Worm (Caenorhabditis elegans): Measurements from ENCODE around the gene dpy-27.
A peak's percentile ranks its signal among the peaks of the same experiment; 100 is the strongest.

DNA sequence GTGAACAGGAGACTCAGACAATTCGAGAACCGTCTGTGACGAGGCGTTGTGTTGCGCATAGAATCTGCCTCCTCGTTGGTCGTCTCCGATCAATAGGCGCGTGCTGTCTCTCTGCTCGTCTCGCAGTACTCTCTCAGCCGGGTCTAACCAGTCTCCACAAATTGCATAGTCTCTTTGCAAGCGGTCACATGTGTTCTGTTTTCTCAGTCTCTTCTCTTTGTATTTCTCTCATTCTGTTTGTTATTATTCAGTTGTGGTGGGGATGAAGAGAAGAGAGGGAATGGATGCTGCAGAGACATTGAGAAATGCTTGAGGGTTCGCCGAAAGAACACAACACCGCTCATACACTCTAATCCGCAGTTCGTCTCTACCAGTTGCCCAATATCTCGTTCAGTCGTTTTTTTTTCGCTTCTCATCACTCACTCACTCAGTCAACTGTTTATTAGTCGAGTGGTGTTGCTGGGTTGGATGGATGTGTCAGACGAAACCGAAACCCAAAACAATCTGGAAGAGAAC is 18.0 kb downstream of the dpy-27 start:
- no peak for TF ChIP-seq ztf-23 (GFP tag; IDR thresholded peaks at IDR 0.05)
- TF ChIP-seq klf-2 (GFP tag; conservative IDR thresholded peaks at IDR 0.05): no peak
- peak; percentile 55; the same call in 1 of the 2 replicates for TF ChIP-seq flt-1 (GFP tag; IDR thresholded peaks at IDR 0.05)
- TF ChIP-seq ztf-29 (GFP tag; IDR thresholded peaks at IDR 0.05): peak; percentile 80; the same call in 1 of the 2 replicates
- peak; percentile 89 for TF ChIP-seq T22C8.4 (GFP tag; IDR thresholded peaks at IDR 0.05)
- TF ChIP-seq med-1 (GFP tag; optimal IDR thresholded peaks at IDR 0.05; ENCODE audit: insufficient read depth): no peak
- TF ChIP-seq tab-1 (GFP tag; IDR thresholded peaks at IDR 0.05): no peak
- TF ChIP-seq cog-1 (tag; optimal IDR thresholded peaks at IDR 0.05): peak; percentile 97

Measured in whole organism, midembryonic.